Fruit fly (Drosophila melanogaster) whole organism, embryonic: Measurements from ENCODE around the gene eIF4E5.

Source experiments
- Atf6 ChIP-seq: fragments of 200-800 bp; sonication (Bioruptor generic); IDR thresholded peaks from 2 replicates; pipeline ENCODE4 v1.3.6; 2022; ENCODE audit warnings: missing biosample characterization, missing genetic modification characterization
- CG10147 ChIP-seq: fragments of 200-800 bp; sonication (Bioruptor generic); optimal IDR thresholded peaks from 2 replicates; lab custom pipeline; 2019; ENCODE audit warnings: missing biosample characterization, mild to moderate bottlenecking, missing genetic modification characterization, moderate library complexity
- CG10267 ChIP-seq: fragments of 200-800 bp; sonication (Bioruptor generic); optimal IDR thresholded peaks from 2 replicates; lab custom pipeline; 2018; ENCODE audit warnings: missing biosample characterization, mild to moderate bottlenecking, missing genetic modification characterization, moderate library complexity
- CG12391 ChIP-seq: fragments of 200-800 bp; sonication (Bioruptor generic); optimal IDR thresholded peaks from 3 replicates; lab custom pipeline; 2018; ENCODE audit warnings: missing biosample characterization, mild to moderate bottlenecking, missing genetic modification characterization, moderate library complexity
- CG13624 ChIP-seq: fragments of 200-800 bp; sonication (Bioruptor generic); optimal IDR thresholded peaks from 2 replicates; lab custom pipeline; 2016; ENCODE audit warnings: missing biosample characterization, missing genetic modification characterization
- CG13894 ChIP-seq: fragments of 200-800 bp; sonication (Bioruptor generic); optimal IDR thresholded peaks from 3 replicates; lab custom pipeline; 2018; ENCODE audit warnings: missing biosample characterization, mild to moderate bottlenecking, missing genetic modification characterization, moderate library complexity
- CG14441 ChIP-seq: fragments of 200-800 bp; sonication (Bioruptor generic); IDR thresholded peaks from 2 replicates; pipeline ENCODE4 v1.3.6; 2022; ENCODE audit warnings: missing biosample characterization, missing genetic modification characterization
- CG15479 ChIP-seq: fragments of 200-800 bp; sonication (Bioruptor generic); optimal IDR thresholded peaks from 3 replicates; lab custom pipeline; 2019; ENCODE audit warnings: missing biosample characterization, mild to moderate bottlenecking, missing genetic modification characterization, moderate library complexity
- CG1602 ChIP-seq: fragments of 200-800 bp; sonication (Bioruptor generic); optimal IDR thresholded peaks from 3 replicates; lab custom pipeline; 2016; ENCODE audit warnings: missing biosample characterization, missing genetic modification characterization
- CG17612 ChIP-seq: fragments of 200-800 bp; sonication (Bioruptor generic); IDR thresholded peaks from 2 replicates; pipeline ENCODE4 v1.3.6; 2022; ENCODE audit warnings: missing biosample characterization, missing genetic modification characterization
- CG18619 ChIP-seq: fragments of 200-800 bp; sonication (Bioruptor generic); optimal IDR thresholded peaks from 3 replicates; lab custom pipeline; 2017; ENCODE audit warnings: missing biosample characterization, mild to moderate bottlenecking, missing genetic modification characterization
- CG30020 ChIP-seq: fragments of 200-800 bp; optimal IDR thresholded peaks from 2 replicates; lab custom pipeline; 2019; ENCODE audit warnings: missing biosample characterization, mild to moderate bottlenecking, missing genetic modification characterization, moderate library complexity
- CG30403 ChIP-seq: fragments of 200-800 bp; sonication (Bioruptor generic); optimal IDR thresholded peaks from 3 replicates; lab custom pipeline; 2016; ENCODE audit warnings: missing biosample characterization, missing genetic modification characterization
- CG31441 ChIP-seq: fragments of 200-800 bp; sonication (Bioruptor generic); IDR thresholded peaks from 2 replicates; pipeline ENCODE4 v1.3.6; 2022; ENCODE audit warnings: missing biosample characterization, missing genetic modification characterization
- CG32767 ChIP-seq: fragments of 200-800 bp; sonication (Bioruptor generic); IDR thresholded peaks from 2 replicates; pipeline ENCODE4 v1.3.6; 2022; ENCODE audit warnings: missing biosample characterization, missing genetic modification characterization
- CG3281 ChIP-seq: fragments of 200-800 bp; sonication (Bioruptor generic); optimal IDR thresholded peaks from 3 replicates; lab custom pipeline; 2017; ENCODE audit warnings: missing biosample characterization, mild to moderate bottlenecking, missing genetic modification characterization
- CG4820 ChIP-seq: fragments of 200-800 bp; sonication (Bioruptor generic); optimal IDR thresholded peaks from 3 replicates; lab custom pipeline; 2016; ENCODE audit warnings: missing biosample characterization, missing genetic modification characterization
- CG6175 ChIP-seq: fragments of 200-800 bp; sonication (Bioruptor generic); IDR thresholded peaks from 3 replicates; pipeline ENCODE4 v1.3.6; 2022; ENCODE audit warnings: missing biosample characterization, missing genetic modification characterization
- CG6689 ChIP-seq: fragments of 200-800 bp; sonication (Bioruptor generic); IDR thresholded peaks from 2 replicates; pipeline ENCODE4 v1.3.6; 2022; ENCODE audit warnings: missing biosample characterization, missing genetic modification characterization
- CG6765 ChIP-seq: fragments of 200-800 bp; sonication (Bioruptor generic); optimal IDR thresholded peaks from 3 replicates; lab custom pipeline; 2017; ENCODE audit warnings: missing biosample characterization, mild to moderate bottlenecking, missing genetic modification characterization
- CG7556 ChIP-seq: fragments of 200-800 bp; sonication (Bioruptor generic); optimal IDR thresholded peaks from 2 replicates; lab custom pipeline; 2017; ENCODE audit warnings: missing biosample characterization, mild to moderate bottlenecking, missing genetic modification characterization
- CG8089 ChIP-seq: fragments of 200-800 bp; sonication (Bioruptor generic); optimal IDR thresholded peaks from 3 replicates; lab custom pipeline; 2016; ENCODE audit warnings: missing biosample characterization, missing genetic modification characterization
- CG8388 ChIP-seq: fragments of 200-800 bp; sonication (Bioruptor generic); optimal IDR thresholded peaks from 2 replicates; lab custom pipeline; 2019; ENCODE audit warnings: missing biosample characterization, mild to moderate bottlenecking, missing genetic modification characterization, moderate library complexity
- CG8765 ChIP-seq: fragments of 200-800 bp; sonication (Bioruptor generic); IDR thresholded peaks from 2 replicates; pipeline ENCODE4 v1.3.6; 2022; ENCODE audit warnings: missing biosample characterization, missing genetic modification characterization
- Dip3 ChIP-seq: fragments of 200-800 bp; sonication (Bioruptor generic); optimal IDR thresholded peaks from 3 replicates; lab custom pipeline; 2016; ENCODE audit warnings: missing biosample characterization, missing genetic modification characterization
- Gsc ChIP-seq: fragments of 200-800 bp; sonication (Bioruptor generic); IDR thresholded peaks from 2 replicates; pipeline ENCODE4 v1.3.6; 2022; ENCODE audit warnings: missing biosample characterization, missing genetic modification characterization
- Hmr ChIP-seq: fragments of 200-800 bp; sonication (Bioruptor generic); optimal IDR thresholded peaks from 3 replicates; lab custom pipeline; 2017; ENCODE audit warnings: mild to moderate bottlenecking, missing biosample characterization, missing genetic modification reagents, missing genetic modification characterization
- Nf-YA ChIP-seq: fragments of 200-800 bp; sonication (Bioruptor generic); IDR thresholded peaks from 2 replicates; pipeline ENCODE4 v1.3.6; 2022; ENCODE audit warnings: missing biosample characterization, missing genetic modification characterization
- Oli ChIP-seq: fragments of 200-800 bp; sonication (Bioruptor generic); optimal IDR thresholded peaks from 2 replicates; lab custom pipeline; 2018; ENCODE audit warnings: missing biosample characterization, mild to moderate bottlenecking, missing genetic modification characterization, moderate library complexity
- bsh ChIP-seq, 2 experiments: fragments of 200-800 bp; sonication (Bioruptor generic); optimal IDR thresholded peaks; 2 replicates each; lab custom pipeline; 2017 to 2018; ENCODE audit warnings: mild to moderate bottlenecking in 2 of 2, missing biosample characterization in 2 of 2, missing genetic modification characterization in 2 of 2, moderate library complexity in 1 of 2
- caup ChIP-seq: fragments of 200-800 bp; sonication (Bioruptor generic); optimal IDR thresholded peaks from 3 replicates; lab custom pipeline; 2017; ENCODE audit warnings: missing biosample characterization, mild to moderate bottlenecking, missing genetic modification characterization, moderate library complexity; ENCODE audit not compliant: severe bottlenecking
- chinmo ChIP-seq: fragments of 200-800 bp; sonication (Bioruptor generic); IDR thresholded peaks from 4 replicates; pipeline ENCODE4 v1.3.6; 2022; ENCODE audit warnings: missing biosample characterization, missing genetic modification characterization; ENCODE audit not compliant: partially characterized antibody
- cwo ChIP-seq: fragments of 200-800 bp; sonication (Bioruptor generic); optimal IDR thresholded peaks from 3 replicates; lab custom pipeline; 2017; ENCODE audit warnings: missing biosample characterization, missing genetic modification characterization, mild to moderate bottlenecking, moderate library complexity, missing genetic modification reagents
- dysf ChIP-seq: fragments of 200-800 bp; sonication (Bioruptor generic); IDR thresholded peaks from 3 replicates; pipeline ENCODE4 v1.3.6; 2022; ENCODE audit warnings: missing biosample characterization, missing genetic modification characterization
- emc ChIP-seq: fragments of 200-800 bp; sonication (Bioruptor generic); optimal IDR thresholded peaks from 2 replicates; lab custom pipeline; 2016; ENCODE audit warnings: missing biosample characterization, missing genetic modification characterization
- fru ChIP-seq: fragments of >200 bp; optimal IDR thresholded peaks from 2 replicates; lab custom pipeline; 2017
- h ChIP-seq: fragments of >200 bp; optimal IDR thresholded peaks from 2 replicates; lab custom pipeline; 2017
- hkb ChIP-seq, 2 experiments: fragments of 200-800 bp in 1 of 2; fragments of >200 bp in 1 of 2; sonication (Bioruptor generic) in 1 of 2; IDR thresholded peaks in 1 of 2; optimal IDR thresholded peaks in 1 of 2; 2 replicates each; pipeline versions ENCODE4 v1.3.6 to Lab custom; 2017 to 2022; ENCODE audit warnings: missing biosample characterization in 1 of 2, missing genetic modification characterization in 1 of 2
- kah ChIP-seq: fragments of 200-800 bp; sonication (Bioruptor generic); optimal IDR thresholded peaks from 2 replicates; lab custom pipeline; 2018; ENCODE audit warnings: missing biosample characterization, mild to moderate bottlenecking, missing genetic modification characterization
- nau ChIP-seq: fragments of 200-800 bp; sonication (Bioruptor generic); optimal IDR thresholded peaks from 3 replicates; lab custom pipeline; 2017; ENCODE audit warnings: missing biosample characterization, mild to moderate bottlenecking, missing genetic modification characterization, missing genetic modification reagents
- prd ChIP-seq, 3 experiments: fragments of >200 bp in 2 of 3; fragments of 200-800 bp in 1 of 3; sonication (Bioruptor generic) in 1 of 3; optimal IDR thresholded peaks in 2 of 3; IDR thresholded peaks in 1 of 3; 2 replicates in 2 of 3; 3 replicates in 1 of 3; pipeline versions ENCODE4 v1.3.6 to Lab custom; 2017 to 2022; ENCODE audit warnings: missing biosample characterization in 1 of 3, missing genetic modification characterization in 1 of 3
- sens ChIP-seq: fragments of 200-800 bp; sonication (Bioruptor generic); peaks from one replicate; lab custom pipeline; 2016; ENCODE audit warnings: missing biosample characterization, missing genetic modification characterization
- sisA ChIP-seq: fragments of 200-800 bp; sonication (Bioruptor generic); IDR thresholded peaks from 2 replicates; pipeline ENCODE4 v1.3.6; 2022; ENCODE audit warnings: missing biosample characterization, missing genetic modification characterization
- sob ChIP-seq: fragments of 200-800 bp; sonication (Bioruptor generic); IDR thresholded peaks from 2 replicates; pipeline ENCODE4 v1.3.6; 2022; ENCODE audit warnings: missing biosample characterization, missing genetic modification characterization
- ssp ChIP-seq: fragments of 200-800 bp; sonication (Bioruptor generic); IDR thresholded peaks from 2 replicates; pipeline ENCODE4 v1.3.6; 2022; ENCODE audit warnings: missing biosample characterization, missing genetic modification characterization
- tin ChIP-seq: fragments of 200-800 bp; sonication (Bioruptor generic); optimal IDR thresholded peaks from 3 replicates; lab custom pipeline; 2016; ENCODE audit warnings: missing biosample characterization, missing genetic modification characterization
- tll ChIP-seq, 2 experiments: fragments of 200-800 bp in 1 of 2; fragments of >200 bp in 1 of 2; sonication (Bioruptor generic) in 1 of 2; optimal IDR thresholded peaks; 2 replicates each; lab custom pipeline; 2017 to 2019; ENCODE audit warnings: missing biosample characterization in 2 of 2, missing genetic modification characterization in 2 of 2, mild to moderate bottlenecking in 1 of 2, moderate library complexity in 1 of 2
- tna ChIP-seq: fragments of 200-800 bp; sonication (Bioruptor generic); IDR thresholded peaks from 2 replicates; pipeline ENCODE4 v1.3.6; 2022; ENCODE audit warnings: missing biosample characterization, missing genetic modification characterization; ENCODE audit not compliant: partially characterized antibody
- zen ChIP-seq: fragments of 200-800 bp; sonication (Bioruptor generic); optimal IDR thresholded peaks from 3 replicates; lab custom pipeline; 2018; ENCODE audit warnings: missing biosample characterization, mild to moderate bottlenecking, missing genetic modification characterization, moderate library complexity

The eIF4E5 gene

dm6 chr3L:7863766-7864305, 30.8 kb upstream of the eIF4E5 start (continued):
- TF ChIP-seq cwo (GFP tag; lab: Kevin White, UChicago): peak; percentile 89
- TF ChIP-seq CG15479 (GFP tag; lab: Kevin White, UChicago): no peak
- TF ChIP-seq caup (GFP tag; lab: Kevin White, UChicago): peak; percentile 57
- TF ChIP-seq CG6175 (GFP tag; lab: Robert Waterston, UW): peak; percentile 57; the same call in 2 of the 3 replicates
- peak; percentile 83 for TF ChIP-seq sens (GFP tag; lab: Kevin White, UChicago)
- TF ChIP-seq sisA (GFP tag; lab: Robert Waterston, UW): peak; percentile 43; the same call in 1 of the 2 replicates
- TF ChIP-seq CG7556 (GFP tag; lab: Kevin White, UChicago): peak; percentile 70
- no peak for TF ChIP-seq CG8388 (GFP tag; lab: Kevin White, UChicago)
- peak; percentile 69 for TF ChIP-seq CG30403
- peak; percentile 39 for TF ChIP-seq CG10267
- TF ChIP-seq tin (GFP tag; lab: Kevin White, UChicago): peak; percentile 11
- no peak for TF ChIP-seq kah (GFP tag; lab: Kevin White, UChicago)
- peak; percentile 81 for TF ChIP-seq Hmr (GFP tag; lab: Kevin White, UChicago)
- peak; percentile 30 for TF ChIP-seq nau (GFP tag; lab: Kevin White, UChicago)
- peak; percentile 42 for TF ChIP-seq CG13624 (GFP tag; lab: Kevin White, UChicago)
- peak; percentile 65 for TF ChIP-seq CG32767 (GFP tag; lab: Robert Waterston, UW)
- peak; percentile 19 for TF ChIP-seq zen (tag; lab: Kevin White, UChicago)
- no peak for TF ChIP-seq CG4820 (GFP tag; lab: Kevin White, UChicago)
- TF ChIP-seq bsh (GFP tag; optimal IDR thresholded peaks at IDR 0.05; lab: Kevin White, UChicago): peak in 1 of 2 experiments; percentile 19
- TF ChIP-seq CG10147: peak; percentile 85
- TF ChIP-seq Atf6 (GFP tag; lab: Robert Waterston, UW): peak; percentile 86
- TF ChIP-seq tna (GFP tag; lab: Robert Waterston, UW): no peak
- no peak for TF ChIP-seq prd (optimal IDR thresholded peaks at IDR 0.05; lab: Kevin White, UChicago)
- peak; percentile 69 for TF ChIP-seq prd (GFP tag; IDR thresholded peaks at IDR 0.05; lab: Robert Waterston, UW)
- no peak for TF ChIP-seq Nf-YA
- TF ChIP-seq Oli (tag; lab: Kevin White, UChicago): peak; percentile 58
- no peak for TF ChIP-seq tll (GFP tag; optimal IDR thresholded peaks at IDR 0.05; lab: Kevin White, UChicago)
- peak; percentile 71 for TF ChIP-seq CG12391 (tag; lab: Kevin White, UChicago)
- peak; percentile 30 for TF ChIP-seq CG1602 (GFP tag; lab: Kevin White, UChicago)
- peak; percentile 45; the same call in 1 of the 2 replicates for TF ChIP-seq ssp (GFP tag; lab: Robert Waterston, UW)
- peak; percentile 47 for TF ChIP-seq Dip3 (GFP tag; lab: Kevin White, UChicago)
- no peak for TF ChIP-seq CG8089 (GFP tag; lab: Kevin White, UChicago)
- no peak for TF ChIP-seq Gsc (GFP tag; lab: Robert Waterston, UW)
- no peak for TF ChIP-seq h
- TF ChIP-seq CG31441 (GFP tag; lab: Robert Waterston, UW): peak; percentile 55
- TF ChIP-seq CG6765 (GFP tag; lab: Kevin White, UChicago): peak; percentile 26
- TF ChIP-seq CG3281 (GFP tag; lab: Kevin White, UChicago): peak; percentile 85
- TF ChIP-seq CG6689: peak; percentile 72
- TF ChIP-seq dysf (GFP tag; lab: Robert Waterston, UW): peak; percentile 92
- TF ChIP-seq CG17612 (GFP tag; lab: Robert Waterston, UW): 0 out of 2 replicates have a peak, but pooled peaks have one; percentile 36
- peak; percentile 64 for TF ChIP-seq CG14441 (GFP tag; lab: Robert Waterston, UW)
- no peak for TF ChIP-seq fru (lab: Kevin White, UChicago)
- TF ChIP-seq CG30020 (tag; lab: Kevin White, UChicago): no peak
- TF ChIP-seq CG8765: no peak; the same call in 1 of the 2 replicates
- TF ChIP-seq hkb (optimal IDR thresholded peaks at IDR 0.05; lab: Kevin White, UChicago): no peak
- peak; percentile 64 for TF ChIP-seq hkb (GFP tag; IDR thresholded peaks at IDR 0.05; lab: Robert Waterston, UW)
- peak; percentile 68 for TF ChIP-seq CG18619
- TF ChIP-seq emc (GFP tag; lab: Kevin White, UChicago): peak; percentile 6
- TF ChIP-seq CG13894 (tag; lab: Kevin White, UChicago): peak; percentile 79
- TF ChIP-seq chinmo (GFP tag; lab: Robert Waterston, UW): 0 out of 4 replicates have a peak, but pooled peaks have one; percentile 64
- TF ChIP-seq sob (GFP tag; lab: Robert Waterston, UW): peak; percentile 83
